Fruit fly (Drosophila melanogaster): Measurements from ENCODE around the gene lz.

Gene lz

DNA sequence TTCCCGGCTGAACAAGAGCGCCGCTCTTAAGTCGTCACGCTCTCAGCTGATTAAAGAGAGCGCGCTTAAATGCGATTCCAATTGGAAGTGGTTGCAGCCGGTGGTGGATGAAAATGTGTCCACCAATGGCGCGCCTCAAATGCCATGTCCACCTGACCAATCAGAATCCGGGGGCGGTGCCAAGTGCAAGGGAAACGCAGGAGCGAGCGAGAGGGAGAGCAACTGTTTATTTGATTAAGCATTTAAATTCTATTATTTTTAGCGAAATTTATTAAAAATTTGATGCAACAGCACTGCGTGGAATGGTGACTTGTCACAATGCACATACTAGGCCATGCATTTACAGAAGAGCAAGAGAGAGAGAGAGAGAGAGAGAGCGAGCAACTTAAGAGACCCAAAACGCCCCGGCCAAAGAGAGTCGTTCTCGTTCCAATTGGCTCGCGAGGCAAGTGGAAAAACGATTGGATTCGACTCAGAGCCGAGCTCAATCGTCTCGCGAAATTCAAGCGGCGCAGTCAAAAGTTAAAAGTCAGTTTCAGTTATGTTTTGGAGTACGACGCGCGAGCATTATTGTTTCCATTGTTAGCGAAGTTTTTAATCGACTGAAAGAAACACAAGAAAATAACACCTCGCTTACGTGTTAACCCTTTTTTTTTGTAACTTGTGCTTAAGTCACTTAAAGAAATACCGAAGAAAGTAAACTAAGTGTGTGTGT lies at the start of gene lz:
TSS of gene lz (plus strand) at position 626 of the 715 bp plus-strand sequence.
- TF ChIP-seq Vsx2 (GFP tag; optimal IDR thresholded peaks at IDR 0.05; ENCODE audit: partially characterized antibody) (no peak), Rel (GFP tag; optimal IDR thresholded peaks at IDR 0.05) (no peak), Rel (tag; optimal IDR thresholded peaks at IDR 0.05) (no peak), sv (GFP tag; optimal IDR thresholded peaks at IDR 0.05) (no peak), Hr83 (GFP tag; optimal IDR thresholded peaks at IDR 0.05; ENCODE audit: poor library complexity, severe bottlenecking) (no peak), rgr (GFP tag; optimal IDR thresholded peaks at IDR 0.05) (no peak), OdsH (GFP tag; optimal IDR thresholded peaks at IDR 0.05) (no peak), dl (GFP tag; optimal IDR thresholded peaks at IDR 0.05; ENCODE audit: insufficient read depth in 1 of 2, partially characterized antibody in 2 of 2) (peak; percentile 44 to 52), Mio (GFP tag; optimal IDR thresholded peaks at IDR 0.05) (no peak), Dif (GFP tag; optimal IDR thresholded peaks at IDR 0.05; ENCODE audit: partially characterized antibody) (peak; percentile 80), usp (GFP tag; optimal IDR thresholded peaks at IDR 0.05) (no peak), N (GFP tag; optimal IDR thresholded peaks at IDR 0.05) (no peak), CG32264 (GFP tag; optimal IDR thresholded peaks at IDR 0.05) (no peak), tai (GFP tag; optimal IDR thresholded peaks at IDR 0.05) (no peak), br (GFP tag; optimal IDR thresholded peaks at IDR 0.05) (no peak)

dm6 chrX:9236485-9236884 lies 48.0 kb upstream of the lz start, which contains the start of gene Ir8a:
Gene Ir8a (minus strand): TSS chrX:9236585.
- TF ChIP-seq Jra (GFP tag; optimal IDR thresholded peaks at IDR 0.05) (no peak), dl (GFP tag; optimal IDR thresholded peaks at IDR 0.05; ENCODE audit: insufficient read depth in 1 of 2, partially characterized antibody in 2 of 2) (no peak), brk (GFP tag; optimal IDR thresholded peaks at IDR 0.05) (no peak), OdsH (GFP tag; optimal IDR thresholded peaks at IDR 0.05) (no peak)

dm6 chrX:9243417-9243884 lies 41.0 kb upstream of the lz start, which contains the start of the genes mxc and Larp7:
Gene mxc (minus strand): TSS chrX:9243467.
Gene Larp7 (plus strand): TSS chrX:9243817.
- TF ChIP-seq GATAd (GFP tag; optimal IDR thresholded peaks at IDR 0.05) (peak; percentile 10), ey (GFP tag; optimal IDR thresholded peaks at IDR 0.05) (peak; percentile 78), HLH106 (tag; optimal IDR thresholded peaks at IDR 0.05) (peak; percentile 76), CG9705 (GFP tag; optimal IDR thresholded peaks at IDR 0.05) (peak; percentile 55), pan (optimal IDR thresholded peaks at IDR 0.05) (no peak), rgr (GFP tag; optimal IDR thresholded peaks at IDR 0.05) (peak; percentile 74), jim (GFP tag; optimal IDR thresholded peaks at IDR 0.05) (no peak), OdsH (GFP tag; optimal IDR thresholded peaks at IDR 0.05) (peak; percentile 55), sv (GFP tag; optimal IDR thresholded peaks at IDR 0.05) (no peak), dmrt93B (GFP tag; optimal IDR thresholded peaks at IDR 0.05) (peak; percentile 58), Vsx2 (GFP tag; optimal IDR thresholded peaks at IDR 0.05; ENCODE audit: partially characterized antibody) (no peak), psq (GFP tag; optimal IDR thresholded peaks at IDR 0.05) (peak; percentile 42), N (GFP tag; optimal IDR thresholded peaks at IDR 0.05) (no peak), Rel (GFP tag; optimal IDR thresholded peaks at IDR 0.05) (no peak), Rel (tag; optimal IDR thresholded peaks at IDR 0.05) (peak; percentile 62)

dm6 chrX:9247171-9247783 lies 37.2 kb upstream of the lz start, which contains the start of the genes amx and Dsor1:
Gene amx (minus strand): TSS chrX:9247336.
Gene Dsor1 (plus strand): TSS chrX:9247342.
- TF ChIP-seq fru (GFP tag; optimal IDR thresholded peaks at IDR 0.05) (no peak), Jra (GFP tag; optimal IDR thresholded peaks at IDR 0.05) (no peak), psq (GFP tag; optimal IDR thresholded peaks at IDR 0.05) (no peak), HLH106 (tag; optimal IDR thresholded peaks at IDR 0.05) (peak; percentile 9), brk (GFP tag; optimal IDR thresholded peaks at IDR 0.05) (no peak), Rel (GFP tag; optimal IDR thresholded peaks at IDR 0.05) (no peak), Rel (tag; optimal IDR thresholded peaks at IDR 0.05) (peak; percentile 92)

DNA sequence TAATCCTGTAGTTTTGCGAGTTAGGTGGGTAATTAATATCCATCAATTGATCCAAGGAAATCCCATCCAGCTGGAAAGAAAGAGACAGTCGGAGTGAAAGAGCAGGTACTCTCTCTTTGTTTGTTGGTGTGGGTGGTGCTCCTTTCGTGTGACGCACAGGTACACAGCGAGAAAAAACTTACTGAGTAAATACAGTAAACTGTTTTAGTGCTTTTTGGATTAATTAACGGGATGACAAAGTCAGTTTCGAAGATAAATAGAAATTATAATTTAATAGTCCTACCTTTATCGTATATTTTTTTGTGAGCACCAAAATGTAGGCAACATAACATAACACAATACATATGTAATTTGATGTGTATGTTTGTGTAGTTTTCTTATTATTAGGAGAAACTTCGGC lies 36.4 kb upstream of the lz start:
- TF ChIP-seq h (GFP tag; optimal IDR thresholded peaks at IDR 0.05) (peak; percentile 30), usp (GFP tag; optimal IDR thresholded peaks at IDR 0.05) (no peak), foxo (GFP tag; optimal IDR thresholded peaks at IDR 0.05) (peak in 1 of 2 experiments; percentile 44), Myc (optimal IDR thresholded peaks at IDR 0.05) (no peak), ey (GFP tag; optimal IDR thresholded peaks at IDR 0.05) (no peak), woc (GFP tag; optimal IDR thresholded peaks at IDR 0.05) (no peak), Abd-B (GFP tag; optimal IDR thresholded peaks at IDR 0.05) (no peak), Rel (GFP tag; optimal IDR thresholded peaks at IDR 0.05) (no peak), Rel (tag; optimal IDR thresholded peaks at IDR 0.05) (no peak), N (GFP tag; optimal IDR thresholded peaks at IDR 0.05) (no peak), Sp1 (GFP tag; optimal IDR thresholded peaks at IDR 0.05) (peak; percentile 37), Mio (GFP tag; optimal IDR thresholded peaks at IDR 0.05) (no peak), dsf (GFP tag; optimal IDR thresholded peaks at IDR 0.05; ENCODE audit: borderline replicate concordance) (no peak), Hr78 (GFP tag; optimal IDR thresholded peaks at IDR 0.05) (no peak), OdsH (GFP tag; optimal IDR thresholded peaks at IDR 0.05) (no peak), dmrt93B (GFP tag; optimal IDR thresholded peaks at IDR 0.05) (no peak), sv (GFP tag; optimal IDR thresholded peaks at IDR 0.05) (no peak), CrebA (GFP tag; optimal IDR thresholded peaks at IDR 0.05; ENCODE audit: borderline replicate concordance) (no peak), pan (optimal IDR thresholded peaks at IDR 0.05) (no peak), dl (GFP tag; optimal IDR thresholded peaks at IDR 0.05; ENCODE audit: insufficient read depth in 1 of 2, partially characterized antibody in 2 of 2) (no peak), Vsx2 (GFP tag; optimal IDR thresholded peaks at IDR 0.05; ENCODE audit: partially characterized antibody) (no peak), CG9705 (GFP tag; optimal IDR thresholded peaks at IDR 0.05) (no peak), psq (GFP tag; optimal IDR thresholded peaks at IDR 0.05) (no peak), brk (GFP tag; optimal IDR thresholded peaks at IDR 0.05) (no peak), CG32264 (GFP tag; optimal IDR thresholded peaks at IDR 0.05) (no peak), Dfd (GFP tag; optimal IDR thresholded peaks at IDR 0.05) (no peak)

Data from whole organism, wandering third instar larva.